Fruit fly (Drosophila melanogaster): ENCODE results near the gene CG31643.

The CG31643 gene

dm6 chr2L:6070656-6071231 is 32.8 kb downstream of the CG31643 start, which contains the start of the genes CG9154 and Kr-h2 (continued):
- TF ChIP-seq fu2 (GFP tag; optimal IDR thresholded peaks at IDR 0.05) (peak; percentile 4), Dref (GFP tag; IDR thresholded peaks at IDR 0.05) (peak; percentile 96), CG30020 (tag; optimal IDR thresholded peaks at IDR 0.05) (peak; percentile 34), sd (tag; optimal IDR thresholded peaks at IDR 0.05) (peak; percentile 33), row (GFP tag; IDR thresholded peaks at IDR 0.05) (peak; percentile 71), CG13287 (GFP tag; IDR thresholded peaks at IDR 0.05; ENCODE audit: partially characterized antibody) (peak; percentile 64), CG1603 (tag; optimal IDR thresholded peaks at IDR 0.05) (peak; percentile 56), CG5953 (GFP tag; IDR thresholded peaks at IDR 0.05) (no peak), CG15514 (GFP tag; optimal IDR thresholded peaks at IDR 0.05) (peak; percentile 100), Hmr (GFP tag; optimal IDR thresholded peaks at IDR 0.05) (peak; percentile 58), CG18011 (GFP tag; optimal IDR thresholded peaks at IDR 0.05) (peak; percentile 41), Xrp1 (GFP tag; IDR thresholded peaks at IDR 0.05) (0 out of 2 replicates have a peak, but pooled peaks have one; percentile 7), mam (GFP tag; optimal IDR thresholded peaks at IDR 0.05) (peak; percentile 8), Bgb (GFP tag; IDR thresholded peaks at IDR 0.05; ENCODE audit: partially characterized antibody) (peak; percentile 73), Sin3A (optimal IDR thresholded peaks at IDR 0.05) (peak; percentile 48), Hsf (GFP tag; optimal IDR thresholded peaks at IDR 0.05) (peak; percentile 32), wek (GFP tag; optimal IDR thresholded peaks at IDR 0.05) (peak; percentile 95), CG13424 (tag; optimal IDR thresholded peaks at IDR 0.05) (peak; percentile 35), lab (GFP tag; optimal IDR thresholded peaks at IDR 0.05) (peak; percentile 69), CG12769 (tag; optimal IDR thresholded peaks at IDR 0.05) (peak; percentile 5)

dm6 chr2L:6072124-6072523 is 34.2 kb downstream of the CG31643 start:
- TF ChIP-seq klu (GFP tag; IDR thresholded peaks at IDR 0.05) (no peak), Med (GFP tag) (peak; percentile 62), HHEX (GFP tag; optimal IDR thresholded peaks at IDR 0.05) (no peak), her (GFP tag; optimal IDR thresholded peaks at IDR 0.05) (no peak), CG5953 (GFP tag; IDR thresholded peaks at IDR 0.05) (no peak), sug (tag; optimal IDR thresholded peaks at IDR 0.05) (peak; percentile 8), grn (GFP tag; optimal IDR thresholded peaks at IDR 0.05) (peak; percentile 61), GATAe (GFP tag; conservative IDR thresholded peaks at IDR 0.05) (peak; percentile 76), gro (GFP tag; optimal IDR thresholded peaks at IDR 0.05) (no peak), vfl (GFP tag; optimal IDR thresholded peaks at IDR 0.05) (no peak), CG17186 (GFP tag; optimal IDR thresholded peaks at IDR 0.05) (no peak), Rfx (GFP tag; IDR thresholded peaks at IDR 0.05) (no peak), Ets65A (GFP tag) (peak; percentile 33), CG10543 (GFP tag; optimal IDR thresholded peaks at IDR 0.05) (peak; percentile 32), sd (tag; optimal IDR thresholded peaks at IDR 0.05) (peak; percentile 74), Meics (GFP tag; optimal IDR thresholded peaks at IDR 0.05) (no peak), exex (tag; optimal IDR thresholded peaks at IDR 0.05) (peak; percentile 38)

dm6 chr2L:6073894-6074293 is 36.0 kb downstream of the CG31643 start:
- TF ChIP-seq eve (GFP tag; optimal IDR thresholded peaks at IDR 0.05), result no peak
- no peak for TF ChIP-seq CG1024 (GFP tag; IDR thresholded peaks at IDR 0.05)
- TF ChIP-seq CG1832 (GFP tag; optimal IDR thresholded peaks at IDR 0.05), result no peak
- TF ChIP-seq exex (tag; optimal IDR thresholded peaks at IDR 0.05), result peak; percentile 52
- peak; percentile 69 for TF ChIP-seq grn (GFP tag; optimal IDR thresholded peaks at IDR 0.05)
- TF ChIP-seq CG13624 (GFP tag; optimal IDR thresholded peaks at IDR 0.05), result no peak
- no peak for TF ChIP-seq cwo (GFP tag; optimal IDR thresholded peaks at IDR 0.05)
- peak; percentile 87 for TF ChIP-seq Vsx1 (GFP tag; optimal IDR thresholded peaks at IDR 0.05)
- TF ChIP-seq PHDP (tag; optimal IDR thresholded peaks at IDR 0.05), result no peak
- TF ChIP-seq NFAT (GFP tag; IDR thresholded peaks at IDR 0.05), result no peak
- no peak for TF ChIP-seq Camta (GFP tag; optimal IDR thresholded peaks at IDR 0.05)
- no peak for TF ChIP-seq Lim3 (GFP tag; IDR thresholded peaks at IDR 0.05)
- TF ChIP-seq CG16813 (GFP tag; IDR thresholded peaks at IDR 0.05; ENCODE audit: partially characterized antibody), result no peak
- TF ChIP-seq CG16815 (GFP tag; optimal IDR thresholded peaks at IDR 0.05), result no peak

All from whole organism, embryonic.